Worm (Caenorhabditis elegans) whole organism, early embryonic: Measurements from ENCODE around the gene Y45F3A.5.

Experiments used
- B0310.2 ChIP-seq: sonication (generic microtip); optimal IDR thresholded peaks from 2 replicates; lab custom pipeline; 2016; ENCODE audit warnings: mild to moderate bottlenecking, missing genetic modification characterization, missing compliant biosample characterization
- F13C5.2 ChIP-seq: sonication (generic microtip); optimal IDR thresholded peaks from 2 replicates; lab custom pipeline; 2017; ENCODE audit warnings: mild to moderate bottlenecking, missing genetic modification characterization, inconsistent platforms, missing compliant biosample characterization
- aly-1 ChIP-seq: sonication (generic microtip); optimal IDR thresholded peaks from 2 replicates; lab custom pipeline; 2016; ENCODE audit warnings: missing genetic modification characterization, missing compliant biosample characterization
- ama-1 ChIP-seq: fragments of 150-350 bp; optimal IDR thresholded peaks from 2 replicates; lab custom pipeline; 2014
- ceh-36 ChIP-seq: sonication (generic microtip); optimal IDR thresholded peaks from 2 replicates; lab custom pipeline; 2016; ENCODE audit warnings: missing genetic modification characterization, inconsistent platforms, missing compliant biosample characterization
- flt-1 ChIP-seq: fragments of 200-800 bp; sonication (Bioruptor generic); IDR thresholded peaks from 2 replicates; pipeline ENCODE4 v1.3.6; 2022; ENCODE audit warnings: missing genetic modification characterization, missing compliant biosample characterization
- hmbx-1 ChIP-seq: sonication (generic microtip); optimal IDR thresholded peaks from 2 replicates; lab custom pipeline; 2016; ENCODE audit warnings: mild to moderate bottlenecking, missing genetic modification characterization, missing compliant biosample characterization
- hmg-4 ChIP-seq: fragments of 200-800 bp; sonication (Bioruptor generic); optimal IDR thresholded peaks from 2 replicates; lab custom pipeline; 2018; ENCODE audit warnings: mild to moderate bottlenecking, missing genetic modification characterization, missing compliant biosample characterization
- hnd-1 ChIP-seq: sonication (generic microtip); optimal IDR thresholded peaks from 2 replicates; lab custom pipeline; 2016; ENCODE audit warnings: missing genetic modification characterization, missing compliant biosample characterization
- pes-1 ChIP-seq: fragments of 200-800 bp; sonication (Bioruptor generic); IDR thresholded peaks from 2 replicates; pipeline ENCODE4 v1.3.6; 2022; ENCODE audit warnings: missing genetic modification reagents, missing genetic modification characterization, missing compliant biosample characterization
- tbx-11 ChIP-seq: fragments of 200-800 bp; sonication (Bioruptor generic); IDR thresholded peaks from 2 replicates; pipeline ENCODE4 v1.3.6; 2022; ENCODE audit warnings: missing genetic modification characterization, missing compliant biosample characterization
- tbx-37 ChIP-seq: fragments of 200-800 bp; sonication (Bioruptor generic); conservative IDR thresholded peaks from 2 replicates; pipeline ENCODE4 v1.3.6; 2022; ENCODE audit warnings: missing genetic modification reagents, missing genetic modification characterization, missing compliant biosample characterization
- tra-4 ChIP-seq: sonication (generic microtip); optimal IDR thresholded peaks from 2 replicates; lab custom pipeline; 2017; ENCODE audit warnings: missing genetic modification characterization, missing compliant biosample characterization

DNA sequence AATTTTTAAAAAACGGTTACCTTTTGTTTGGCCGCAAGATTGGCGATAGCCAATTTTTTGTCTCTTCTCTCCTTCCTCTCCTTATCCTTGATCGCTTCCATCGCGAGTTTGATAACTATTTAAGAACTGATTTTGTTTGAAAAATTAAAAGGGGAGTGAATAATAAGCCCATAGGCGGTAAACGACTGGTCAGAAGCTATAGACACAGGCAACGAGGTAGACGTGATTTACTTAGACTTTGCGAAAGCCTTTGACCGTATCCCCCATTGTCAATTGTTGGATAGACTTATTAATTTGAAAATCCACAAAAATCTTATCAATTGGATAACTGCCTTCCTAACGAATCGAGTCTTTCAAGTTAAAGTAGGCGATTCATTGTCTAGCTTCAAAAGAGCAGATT lies at the start of gene Y45F3A.5:
- no peak for TF ChIP-seq flt-1
- no peak for TF ChIP-seq aly-1 (tag; lab: Kevin White, UChicago)
- TF ChIP-seq hmbx-1 (tag; lab: Kevin White, UChicago) = no peak
- TF ChIP-seq ama-1 = no peak
- no peak for TF ChIP-seq ceh-36 (tag; lab: Kevin White, UChicago)
- TF ChIP-seq B0310.2 (tag; lab: Kevin White, UChicago) = no peak
- no peak for TF ChIP-seq hmg-4 (GFP tag; lab: Kevin White, UChicago)
- no peak for TF ChIP-seq tra-4 (tag; lab: Kevin White, UChicago)
- no peak for TF ChIP-seq hnd-1 (tag; lab: Kevin White, UChicago)
- no peak for TF ChIP-seq tbx-37 (GFP tag; lab: Robert Waterston, UW)
- no peak for TF ChIP-seq tbx-11 (GFP tag; lab: Robert Waterston, UW)
- no peak for TF ChIP-seq F13C5.2
- no peak for TF ChIP-seq pes-1 (GFP tag; lab: Robert Waterston, UW)
